Fruit fly (Drosophila melanogaster): ENCODE results near the gene CG32588.

DNA sequence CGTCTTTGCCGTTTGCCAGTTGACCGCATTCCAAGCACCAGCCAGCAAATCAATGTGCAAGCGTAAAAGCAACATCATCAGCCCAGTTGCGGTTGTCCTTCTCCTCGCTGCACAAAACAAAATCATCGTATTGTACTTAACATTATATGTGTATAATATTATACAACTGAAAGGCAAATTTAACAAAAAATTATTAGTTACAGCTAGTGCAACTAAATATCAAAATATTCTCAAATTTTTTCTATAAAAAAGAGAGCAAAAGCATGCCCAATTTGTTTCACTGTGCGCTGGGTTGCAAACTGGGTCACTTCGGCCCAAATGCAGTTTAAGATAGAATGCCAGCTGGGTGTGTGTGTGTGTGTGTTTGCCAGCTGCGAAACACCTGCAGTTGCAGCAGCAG lies 50.1 kb downstream of the CG32588 start:
- TF ChIP-seq psq (optimal IDR thresholded peaks at IDR 0.05) (no peak), ttk (optimal IDR thresholded peaks at IDR 0.05) (no peak), insv (optimal IDR thresholded peaks at IDR 0.05) (no peak), Myc (optimal IDR thresholded peaks at IDR 0.05) (no peak)

Data from Kc167 (cell line).